Fruit fly (Drosophila melanogaster) whole organism, pupa: ENCODE measurements around the gene Mco4.

ENCODE experiments used
- CG10348 ChIP-seq: fragments of 200-800 bp; sonication (Bioruptor generic); IDR thresholded peaks from 2 replicates; pipeline ENCODE4 v1.3.6; 2022; ENCODE audit warnings: missing biosample characterization, missing genetic modification characterization
- CG34367 ChIP-seq: fragments of 200-800 bp; sonication (Bioruptor generic); optimal IDR thresholded peaks from 2 replicates; lab custom pipeline; 2018; ENCODE audit warnings: missing biosample characterization, mild to moderate bottlenecking, missing genetic modification characterization
- CG4496 ChIP-seq: fragments of 200-800 bp; sonication (Bioruptor generic); IDR thresholded peaks from 3 replicates; pipeline ENCODE4 v1.3.6; 2022; ENCODE audit warnings: missing biosample characterization, missing genetic modification characterization
- CG8159 ChIP-seq: fragments of 200-800 bp; sonication (Bioruptor generic); optimal IDR thresholded peaks from 3 replicates; lab custom pipeline; 2018; ENCODE audit warnings: missing biosample characterization, mild to moderate bottlenecking, missing genetic modification characterization, moderate library complexity
- D1 ChIP-seq: fragments of 200-800 bp; sonication (Bioruptor generic); optimal IDR thresholded peaks from 2 replicates; lab custom pipeline; 2018; ENCODE audit warnings: missing biosample characterization, mild to moderate bottlenecking, missing genetic modification characterization, moderate library complexity
- EcR ChIP-seq: fragments of 200-800 bp; sonication (Bioruptor generic); optimal IDR thresholded peaks from 3 replicates; lab custom pipeline; 2019; ENCODE audit warnings: missing biosample characterization, missing genetic modification characterization, mild to moderate bottlenecking, moderate library complexity, missing genetic modification reagents
- Pif1A ChIP-seq: fragments of 200-800 bp; sonication (Bioruptor generic); optimal IDR thresholded peaks from 3 replicates; lab custom pipeline; 2016; ENCODE audit warnings: missing biosample characterization, missing genetic modification characterization

- TF ChIP-seq CG4496 (GFP tag; lab: Robert Waterston, UW) (no peak), CG8159 (no peak), D1 (no peak), CG34367 (no peak), Pif1A (GFP tag; lab: Kevin White, UChicago) (no peak), CG10348 (GFP tag; lab: Robert Waterston, UW) (no peak), EcR (GFP tag; lab: Kevin White, UChicago) (peak; percentile 37)
Observed at dm6 chrX:17885295-17885694, 29.4 kb upstream of the Mco4 start.
